Worm (Caenorhabditis elegans): Measurements from ENCODE around the gene scb-1.

scb-1 gene

DNA sequence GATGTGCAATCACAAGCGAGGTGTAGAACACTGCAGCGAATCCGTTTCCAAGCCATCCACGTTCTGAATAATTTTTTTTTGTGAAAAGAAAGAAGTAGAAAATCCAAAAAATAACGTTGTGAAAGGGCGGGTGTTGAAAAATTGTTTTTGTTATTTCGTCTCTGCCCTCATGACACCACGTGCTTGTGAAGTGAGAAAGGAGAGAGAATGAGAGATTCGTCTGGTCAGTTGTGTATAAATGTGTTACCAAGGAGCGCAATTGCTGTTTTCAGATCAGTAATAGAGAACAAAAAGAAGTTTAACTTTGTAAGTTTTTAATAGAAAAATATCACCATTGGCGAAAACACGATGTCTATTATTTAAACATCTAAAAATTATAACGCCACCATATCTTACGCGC lies 1.7 kb upstream of the scb-1 start:
- TF ChIP-seq ztf-4 (tag; optimal IDR thresholded peaks at IDR 0.05) (no peak), aly-2 (tag; optimal IDR thresholded peaks at IDR 0.05) (no peak), snpc-4 (tag; optimal IDR thresholded peaks at IDR 0.05) (peak; percentile 30), nhr-25 (tag; optimal IDR thresholded peaks at IDR 0.05) (no peak), ztf-11 (tag; optimal IDR thresholded peaks at IDR 0.05) (no peak), egl-5 (tag; optimal IDR thresholded peaks at IDR 0.05) (peak; percentile 30), lin-39 (tag; optimal IDR thresholded peaks at IDR 0.05) (peak; percentile 52), hmg-11 (tag; optimal IDR thresholded peaks at IDR 0.05) (peak; percentile 39), mml-1 (tag; optimal IDR thresholded peaks at IDR 0.05) (no peak), nhr-11 (tag; optimal IDR thresholded peaks at IDR 0.05) (no peak), nhr-237 (tag; optimal IDR thresholded peaks at IDR 0.05) (no peak), nhr-12 (tag; optimal IDR thresholded peaks at IDR 0.05) (no peak), pha-4 (tag; optimal IDR thresholded peaks at IDR 0.05) (peak; percentile 69), nhr-77 (tag; optimal IDR thresholded peaks at IDR 0.05) (no peak), lin-15B (tag; optimal IDR thresholded peaks at IDR 0.05) (peak; percentile 64), nfya-1 (tag; optimal IDR thresholded peaks at IDR 0.05; ENCODE audit: insufficient read depth) (peak; percentile 57), ceh-28 (tag; optimal IDR thresholded peaks at IDR 0.05) (no peak), pqm-1 (tag; optimal IDR thresholded peaks at IDR 0.05) (no peak), fkh-10 (GFP tag; optimal IDR thresholded peaks at IDR 0.05) (no peak), nhr-23 (tag; optimal IDR thresholded peaks at IDR 0.05) (peak; percentile 36)

DNA sequence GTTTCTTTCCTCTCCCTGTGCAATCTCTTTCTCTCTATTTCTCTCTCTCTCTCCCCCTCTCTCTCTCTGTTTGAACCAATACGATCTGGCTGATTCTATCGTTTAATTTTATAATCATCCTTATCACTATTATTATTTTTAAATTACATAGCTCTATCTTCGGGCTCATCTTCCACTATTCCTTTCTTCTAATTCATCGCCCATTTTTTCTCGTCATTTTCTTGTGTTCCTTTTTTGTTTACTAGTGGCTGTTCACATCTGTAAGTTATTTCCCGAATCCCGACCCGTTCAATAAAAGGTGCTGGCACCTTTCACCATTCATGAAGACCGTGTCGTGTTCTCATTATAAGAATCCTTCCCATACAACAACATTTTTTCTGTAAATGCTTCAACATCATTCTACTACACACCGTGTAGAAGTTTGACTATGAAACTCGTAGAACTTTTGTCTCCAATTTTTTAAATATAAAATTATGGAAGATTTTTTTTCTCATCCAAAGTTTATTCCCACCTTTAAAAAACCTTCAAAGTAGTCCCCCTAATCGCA lies 1.3 kb downstream of the scb-1 start:
- peak; percentile 17 for TF ChIP-seq ama-1 (optimal IDR thresholded peaks at IDR 0.05)
- no peak for TF ChIP-seq pha-4 (tag; optimal IDR thresholded peaks at IDR 0.05)
- peak; percentile 60 for TF ChIP-seq nhr-43 (tag; optimal IDR thresholded peaks at IDR 0.05; ENCODE audit: poor library complexity, severe bottlenecking)

DNA sequence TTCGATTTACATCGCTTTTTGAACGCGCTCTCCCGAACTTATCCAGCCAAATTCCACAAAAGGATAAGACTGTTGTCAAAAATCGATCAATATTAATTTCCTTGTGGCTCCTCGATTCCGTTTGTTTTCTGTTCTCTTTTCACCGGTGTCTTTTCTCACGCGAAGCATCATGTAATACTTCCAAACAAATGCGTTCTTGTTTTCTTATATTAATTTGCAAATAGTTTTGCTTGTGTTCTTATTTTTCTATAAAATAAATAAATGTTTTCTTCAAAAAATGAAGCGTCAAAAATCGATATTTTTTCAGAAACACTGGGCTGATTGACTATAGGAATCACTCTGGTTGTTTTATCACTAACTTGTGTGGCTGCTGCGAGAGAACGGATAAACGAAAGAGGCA lies 5.9 kb downstream of the scb-1 start, which contains the start of gene math-33:
Gene math-33 (plus strand): TSS at position 301 of the 400 bp plus-strand sequence.
- TF ChIP-seq sea-2 (GFP tag; optimal IDR thresholded peaks at IDR 0.05) (no peak), nhr-12 (tag; optimal IDR thresholded peaks at IDR 0.05) (no peak), unc-39 (tag; optimal IDR thresholded peaks at IDR 0.05) (no peak)

DNA sequence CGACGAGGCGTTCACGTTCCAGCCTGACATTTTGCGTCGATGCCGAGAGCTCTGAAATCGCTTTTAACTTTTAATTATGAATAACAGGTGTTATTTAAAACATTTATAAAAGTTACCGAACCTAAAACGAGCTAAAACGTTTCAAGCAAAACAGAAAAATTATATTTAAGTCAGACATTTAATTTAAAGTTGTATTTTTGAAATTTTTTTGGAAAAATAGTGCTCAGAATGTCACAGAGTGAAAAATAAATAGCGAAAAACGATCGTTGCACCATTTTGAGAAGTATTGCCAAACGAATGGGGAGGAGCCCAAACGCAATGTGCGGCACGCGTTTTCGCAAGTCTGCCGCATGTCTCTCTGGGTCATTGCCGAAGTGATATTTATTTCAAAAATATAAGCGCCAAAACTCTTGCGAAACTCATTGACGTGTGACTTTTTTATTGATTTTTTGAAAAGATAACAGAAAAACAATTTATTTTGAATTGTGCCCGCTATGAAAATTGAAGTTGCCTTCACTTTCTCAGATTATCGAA lies 6.4 kb downstream of the scb-1 start, which contains the start of gene erfa-3:
Gene erfa-3 (minus strand): TSS at position 51 of the 534 bp plus-strand sequence.
- no peak for TF ChIP-seq nhr-28 (tag; optimal IDR thresholded peaks at IDR 0.05)
- TF ChIP-seq nhr-11 (tag; optimal IDR thresholded peaks at IDR 0.05), result no peak
- peak; percentile 32 for TF ChIP-seq tbx-2 (tag; optimal IDR thresholded peaks at IDR 0.05)
- no peak for TF ChIP-seq ceh-9 (tag; optimal IDR thresholded peaks at IDR 0.05)
- TF ChIP-seq nhr-25 (tag; optimal IDR thresholded peaks at IDR 0.05), result peak; percentile 55
- TF ChIP-seq nhr-77 (tag; optimal IDR thresholded peaks at IDR 0.05), result no peak
- TF ChIP-seq eor-1 (tag; optimal IDR thresholded peaks at IDR 0.05), result no peak
- TF ChIP-seq elt-1 (tag; optimal IDR thresholded peaks at IDR 0.05), result no peak
- no peak for TF ChIP-seq unc-62 (GFP tag; optimal IDR thresholded peaks at IDR 0.05)
- no peak for TF ChIP-seq ceh-16 (tag; optimal IDR thresholded peaks at IDR 0.05)
- TF ChIP-seq ztf-11 (tag; optimal IDR thresholded peaks at IDR 0.05), result no peak
- no peak for TF ChIP-seq nhr-76 (tag; optimal IDR thresholded peaks at IDR 0.05)
- no peak for TF ChIP-seq daf-12 (tag; optimal IDR thresholded peaks at IDR 0.05)
- TF ChIP-seq lin-39 (tag; optimal IDR thresholded peaks at IDR 0.05), result peak; percentile 57
- no peak for TF ChIP-seq R02D3.7 (tag; optimal IDR thresholded peaks at IDR 0.05)
- TF ChIP-seq ama-1 (optimal IDR thresholded peaks at IDR 0.05), result no peak
- no peak for TF ChIP-seq fkh-10 (GFP tag; optimal IDR thresholded peaks at IDR 0.05)
- TF ChIP-seq elt-2 (tag; optimal IDR thresholded peaks at IDR 0.05), result peak; percentile 50
- TF ChIP-seq lsy-12 (tag; optimal IDR thresholded peaks at IDR 0.05), result peak; percentile 12
- peak; percentile 19 for TF ChIP-seq jun-1 (tag; optimal IDR thresholded peaks at IDR 0.05)
- no peak for TF ChIP-seq fos-1 (tag; optimal IDR thresholded peaks at IDR 0.05)
- no peak for TF ChIP-seq unc-39 (tag; optimal IDR thresholded peaks at IDR 0.05)
- no peak for TF ChIP-seq sea-2 (GFP tag; optimal IDR thresholded peaks at IDR 0.05)
- no peak for TF ChIP-seq nhr-67 (tag; optimal IDR thresholded peaks at IDR 0.05)
- TF ChIP-seq fkh-2 (tag; optimal IDR thresholded peaks at IDR 0.05), result no peak
- TF ChIP-seq nhr-23 (tag; optimal IDR thresholded peaks at IDR 0.05), result peak; percentile 51
- TF ChIP-seq nhr-237 (tag; optimal IDR thresholded peaks at IDR 0.05), result no peak
- peak; percentile 12 for TF ChIP-seq pqm-1 (tag; optimal IDR thresholded peaks at IDR 0.05)
- peak; percentile 63 for TF ChIP-seq ceh-28 (tag; optimal IDR thresholded peaks at IDR 0.05)
- TF ChIP-seq elt-3 (tag; optimal IDR thresholded peaks at IDR 0.05), result no peak
- TF ChIP-seq ztf-4 (tag; optimal IDR thresholded peaks at IDR 0.05), result no peak
- TF ChIP-seq nfya-1 (tag; optimal IDR thresholded peaks at IDR 0.05; ENCODE audit: insufficient read depth), result peak; percentile 56
- no peak for TF ChIP-seq egl-27 (tag; optimal IDR thresholded peaks at IDR 0.05)
- peak; percentile 38 for TF ChIP-seq skn-1 (tag; optimal IDR thresholded peaks at IDR 0.05)
- peak; percentile 76 for TF ChIP-seq pha-4 (tag; optimal IDR thresholded peaks at IDR 0.05)
- TF ChIP-seq zag-1 (tag; optimal IDR thresholded peaks at IDR 0.05), result no peak
- no peak for TF ChIP-seq aly-2 (tag; optimal IDR thresholded peaks at IDR 0.05)
- TF ChIP-seq egl-5 (tag; optimal IDR thresholded peaks at IDR 0.05), result peak; percentile 68
- TF ChIP-seq snpc-4 (tag; optimal IDR thresholded peaks at IDR 0.05), result peak; percentile 69
- peak; percentile 36 for TF ChIP-seq lin-15B (tag; optimal IDR thresholded peaks at IDR 0.05)
